Fruit fly (Drosophila melanogaster): ENCODE measurements around the gene RpS3.

DNA sequence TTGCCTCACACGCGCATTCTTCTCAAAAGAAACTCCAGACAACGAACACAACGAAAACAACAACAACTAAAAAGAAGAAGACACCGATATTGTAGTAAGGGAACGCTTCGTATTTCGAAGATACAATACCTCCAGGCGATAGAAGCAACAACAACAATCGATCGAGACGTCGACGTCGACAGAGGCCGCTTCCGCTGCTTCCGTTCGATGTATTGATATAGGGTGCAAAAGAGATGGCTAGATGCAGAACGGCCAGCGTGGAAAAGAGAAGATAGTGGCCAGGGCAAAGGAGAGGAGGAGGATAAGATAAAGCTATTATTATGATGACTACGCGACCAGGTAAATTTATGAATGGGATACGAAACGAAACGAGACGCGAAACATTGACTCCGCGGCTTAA lies 43.4 kb upstream of the RpS3 start:
- TF ChIP-seq CG32121 (GFP tag; IDR thresholded peaks at IDR 0.05) (no peak), CG8301 (tag; optimal IDR thresholded peaks at IDR 0.05) (no peak), Pif1A (GFP tag; optimal IDR thresholded peaks at IDR 0.05) (no peak), Snoo (tag; optimal IDR thresholded peaks at IDR 0.05) (no peak), CG9948 (tag; optimal IDR thresholded peaks at IDR 0.05) (no peak), CG8159 (tag; optimal IDR thresholded peaks at IDR 0.05) (no peak), gl (tag; optimal IDR thresholded peaks at IDR 0.05) (no peak), CG4496 (GFP tag; IDR thresholded peaks at IDR 0.05) (no peak), fd96Ca (GFP tag; IDR thresholded peaks at IDR 0.05) (no peak), Pif1B (GFP tag; optimal IDR thresholded peaks at IDR 0.05) (no peak), CG34367 (tag; optimal IDR thresholded peaks at IDR 0.05) (no peak), CG12605 (GFP tag; IDR thresholded peaks at IDR 0.05) (no peak), D1 (tag; optimal IDR thresholded peaks at IDR 0.05) (no peak)

Data from whole organism, pupa.